Worm (Caenorhabditis elegans) whole organism, L3 larva: ENCODE results near the gene rho-1.

Experiments used
- R02D3.7 ChIP-seq: fragments of 150-350 bp; optimal IDR thresholded peaks from 2 replicates; lab custom pipeline; 2014; ENCODE audit warnings: missing biosample characterization, missing genetic modification characterization
- ZK546.5 ChIP-seq: sonication (generic microtip); optimal IDR thresholded peaks from 2 replicates; lab custom pipeline; 2017; ENCODE audit warnings: missing biosample characterization, missing genetic modification characterization
- aly-2 ChIP-seq: fragments of 150-350 bp; optimal IDR thresholded peaks from 2 replicates; lab custom pipeline; 2014; ENCODE audit warnings: missing biosample characterization, missing genetic modification characterization
- ama-1 ChIP-seq: fragments of 150-350 bp; optimal IDR thresholded peaks from 2 replicates; lab custom pipeline; 2018
- ceh-16 ChIP-seq: sonication (generic microtip); optimal IDR thresholded peaks from 2 replicates; lab custom pipeline; 2017; ENCODE audit warnings: missing biosample characterization, missing genetic modification characterization
- ceh-28 ChIP-seq: fragments of 150-350 bp; optimal IDR thresholded peaks from 2 replicates; lab custom pipeline; 2014; ENCODE audit warnings: missing biosample characterization, missing genetic modification reagents, missing genetic modification characterization
- ceh-82 ChIP-seq: fragments of 150-350 bp; optimal IDR thresholded peaks from 2 replicates; lab custom pipeline; 2014; ENCODE audit warnings: missing biosample characterization, missing genetic modification characterization
- ceh-9 ChIP-seq: sonication (generic microtip); optimal IDR thresholded peaks from 2 replicates; lab custom pipeline; 2018; ENCODE audit warnings: missing biosample characterization, missing genetic modification characterization
- daf-12 ChIP-seq: fragments of 150-350 bp; optimal IDR thresholded peaks from 2 replicates; lab custom pipeline; 2014; ENCODE audit warnings: missing biosample characterization, missing genetic modification reagents, missing genetic modification characterization
- egl-27 ChIP-seq: sonication (generic microtip); optimal IDR thresholded peaks from 4 replicates; lab custom pipeline; 2017; ENCODE audit warnings: missing biosample characterization, missing genetic modification reagents, missing genetic modification characterization
- egl-5 ChIP-seq: fragments of 150-350 bp; optimal IDR thresholded peaks from 2 replicates; lab custom pipeline; 2017; ENCODE audit warnings: missing biosample characterization, missing genetic modification reagents, missing genetic modification characterization, inconsistent platforms
- elt-1 ChIP-seq: fragments of 150-350 bp; optimal IDR thresholded peaks from 2 replicates; lab custom pipeline; 2014; ENCODE audit warnings: missing biosample characterization, missing genetic modification characterization
- elt-2 ChIP-seq: sonication (generic microtip); optimal IDR thresholded peaks from 2 replicates; lab custom pipeline; 2016; ENCODE audit warnings: missing genetic modification reagents, mild to moderate bottlenecking, missing genetic modification characterization, missing compliant biosample characterization
- elt-3 ChIP-seq, 3 experiments: fragments of 150-350 bp in 1 of 3; sonication (generic microtip) in 2 of 3; optimal IDR thresholded peaks; 2 replicates in 2 of 3; 4 replicates in 1 of 3; lab custom pipeline; 2014 to 2017; ENCODE audit warnings: missing biosample characterization in 3 of 3, missing genetic modification characterization in 3 of 3
- eor-1 ChIP-seq, 2 experiments: fragments of 150-350 bp; optimal IDR thresholded peaks; 2 replicates each; lab custom pipeline; 2014 to 2018; ENCODE audit warnings: missing biosample characterization in 2 of 2, missing genetic modification characterization in 2 of 2
- fkh-10 ChIP-seq: sonication (generic microtip); optimal IDR thresholded peaks from 2 replicates; lab custom pipeline; 2017; ENCODE audit warnings: missing biosample characterization, missing genetic modification reagents, missing genetic modification characterization
- fkh-2 ChIP-seq: fragments of 150-350 bp; optimal IDR thresholded peaks from 2 replicates; lab custom pipeline; 2014; ENCODE audit warnings: missing biosample characterization, missing genetic modification reagents, missing genetic modification characterization
- fos-1 ChIP-seq: fragments of 150-350 bp; optimal IDR thresholded peaks from 2 replicates; lab custom pipeline; 2014; ENCODE audit warnings: missing biosample characterization, missing genetic modification characterization
- hmg-11 ChIP-seq: sonication (generic microtip); optimal IDR thresholded peaks from 2 replicates; lab custom pipeline; 2016; ENCODE audit warnings: missing genetic modification characterization, missing compliant biosample characterization
- jun-1 ChIP-seq: fragments of 150-350 bp; optimal IDR thresholded peaks from 2 replicates; lab custom pipeline; 2014; ENCODE audit warnings: missing biosample characterization, missing genetic modification reagents, missing genetic modification characterization
- lin-15B ChIP-seq: fragments of 150-350 bp; optimal IDR thresholded peaks from 2 replicates; lab custom pipeline; 2014; ENCODE audit warnings: missing biosample characterization, missing genetic modification characterization
- lin-39 ChIP-seq: fragments of 150-350 bp; optimal IDR thresholded peaks from 2 replicates; lab custom pipeline; 2018; ENCODE audit warnings: missing biosample characterization, missing genetic modification reagents, missing genetic modification characterization
- lsy-12 ChIP-seq: sonication (generic microtip); optimal IDR thresholded peaks from 2 replicates; lab custom pipeline; 2016; ENCODE audit warnings: mild to moderate bottlenecking, missing genetic modification characterization, missing compliant biosample characterization
- mdl-1 ChIP-seq: fragments of 150-350 bp; optimal IDR thresholded peaks from 2 replicates; lab custom pipeline; 2014; ENCODE audit warnings: missing biosample characterization, missing genetic modification characterization
- mml-1 ChIP-seq: fragments of 150-350 bp; sonication (generic microtip); optimal IDR thresholded peaks from 3 replicates; lab custom pipeline; 2014; ENCODE audit warnings: missing biosample characterization, missing genetic modification characterization
- nfya-1 ChIP-seq: sonication (generic microtip); optimal IDR thresholded peaks from 2 replicates; lab custom pipeline; 2017; ENCODE audit warnings: missing genetic modification characterization, mild to moderate bottlenecking, missing compliant biosample characterization, antibody characterized with exemption, moderate library complexity; ENCODE audit not compliant: insufficient read depth
- nhr-11 ChIP-seq: fragments of 150-350 bp; optimal IDR thresholded peaks from 2 replicates; lab custom pipeline; 2014; ENCODE audit warnings: missing biosample characterization, missing genetic modification characterization
- nhr-12 ChIP-seq: fragments of 150-350 bp; optimal IDR thresholded peaks from 2 replicates; lab custom pipeline; 2014; ENCODE audit warnings: missing biosample characterization, missing genetic modification characterization
- nhr-23 ChIP-seq: fragments of 150-350 bp; optimal IDR thresholded peaks from 2 replicates; lab custom pipeline; 2014; ENCODE audit warnings: missing biosample characterization, missing genetic modification reagents, missing genetic modification characterization
- nhr-237 ChIP-seq: fragments of 150-350 bp; optimal IDR thresholded peaks from 2 replicates; lab custom pipeline; 2014; ENCODE audit warnings: missing biosample characterization, missing genetic modification characterization
- nhr-25 ChIP-seq: sonication (generic microtip); optimal IDR thresholded peaks from 2 replicates; lab custom pipeline; 2017; ENCODE audit warnings: missing biosample characterization, missing genetic modification characterization
- nhr-28 ChIP-seq: fragments of 150-350 bp; optimal IDR thresholded peaks from 2 replicates; lab custom pipeline; 2014; ENCODE audit warnings: missing biosample characterization, missing genetic modification characterization
- nhr-43 ChIP-seq: sonication (generic microtip); optimal IDR thresholded peaks from 2 replicates; lab custom pipeline; 2016; ENCODE audit warnings: mild to moderate bottlenecking, missing genetic modification characterization, missing compliant biosample characterization; ENCODE audit not compliant: poor library complexity, severe bottlenecking
- nhr-67 ChIP-seq: fragments of 150-350 bp; optimal IDR thresholded peaks from 2 replicates; lab custom pipeline; 2014; ENCODE audit warnings: missing biosample characterization, missing genetic modification characterization
- nhr-76 ChIP-seq: fragments of 150-350 bp; sonication (generic microtip); optimal IDR thresholded peaks from 5 replicates; lab custom pipeline; 2014; ENCODE audit warnings: missing biosample characterization, missing genetic modification characterization
- nhr-77 ChIP-seq: fragments of 150-350 bp; optimal IDR thresholded peaks from 2 replicates; lab custom pipeline; 2014; ENCODE audit warnings: missing biosample characterization, missing genetic modification characterization
- pha-4 ChIP-seq: fragments of 150-350 bp; optimal IDR thresholded peaks from 2 replicates; lab custom pipeline; 2014; ENCODE audit warnings: missing biosample characterization, missing genetic modification reagents, missing genetic modification characterization
- pqm-1 ChIP-seq: fragments of 150-350 bp; optimal IDR thresholded peaks from 2 replicates; lab custom pipeline; 2017; ENCODE audit warnings: missing biosample characterization, missing genetic modification characterization, inconsistent platforms
- sea-2 ChIP-seq: fragments of 150-350 bp; sonication (generic microtip); optimal IDR thresholded peaks from 4 replicates; lab custom pipeline; 2014; ENCODE audit warnings: missing biosample characterization, missing genetic modification reagents, missing genetic modification characterization
- skn-1 ChIP-seq: fragments of 150-350 bp; optimal IDR thresholded peaks from 2 replicates; lab custom pipeline; 2014; ENCODE audit warnings: missing biosample characterization, missing genetic modification characterization
- snpc-4 ChIP-seq: fragments of 150-350 bp; optimal IDR thresholded peaks from 2 replicates; lab custom pipeline; 2014; ENCODE audit warnings: missing biosample characterization, missing genetic modification characterization
- tbx-2 ChIP-seq: sonication (generic microtip); optimal IDR thresholded peaks from 2 replicates; lab custom pipeline; 2016; ENCODE audit warnings: mild to moderate bottlenecking, missing genetic modification characterization, missing compliant biosample characterization
- unc-39 ChIP-seq: sonication (generic microtip); optimal IDR thresholded peaks from 4 replicates; lab custom pipeline; 2017; ENCODE audit warnings: missing biosample characterization, missing genetic modification characterization
- unc-62 ChIP-seq: fragments of 150-350 bp; sonication (generic microtip); optimal IDR thresholded peaks from 4 replicates; lab custom pipeline; 2014; ENCODE audit warnings: missing biosample characterization, missing genetic modification reagents, missing genetic modification characterization
- zag-1 ChIP-seq: fragments of 150-350 bp; optimal IDR thresholded peaks from 2 replicates; lab custom pipeline; 2014; ENCODE audit warnings: missing biosample characterization, missing genetic modification characterization
- ztf-11 ChIP-seq: fragments of 150-350 bp; optimal IDR thresholded peaks from 2 replicates; lab custom pipeline; 2014; ENCODE audit warnings: missing biosample characterization, missing genetic modification characterization
- ztf-4 ChIP-seq: fragments of 150-350 bp; optimal IDR thresholded peaks from 2 replicates; lab custom pipeline; 2014; ENCODE audit warnings: missing biosample characterization, missing genetic modification characterization

rho-1 gene

ce11 chrIV:16492327-16492726, 3.5 kb upstream of the rho-1 start (continued):
- peak; percentile 24 for TF ChIP-seq lsy-12 (tag; lab: Kevin White, UChicago)
- TF ChIP-seq, all 47 proteins: peak for 30

ce11 chrIV:16491411-16492036, 2.7 kb upstream of the rho-1 start:
- peak; percentile 31 for TF ChIP-seq sea-2 (GFP tag; lab: Kevin White, UChicago)
- TF ChIP-seq daf-12 (tag; lab: Kevin White, UChicago), result no peak
- no peak for TF ChIP-seq mml-1 (tag; lab: Kevin White, UChicago)
- no peak for TF ChIP-seq nhr-237 (tag; lab: Kevin White, UChicago)
- TF ChIP-seq eor-1 (tag; optimal IDR thresholded peaks at IDR 0.05; lab: Kevin White, UChicago), result no peak
- peak; percentile 54 for TF ChIP-seq pha-4 (tag; lab: Kevin White, UChicago)
- peak; percentile 5 for TF ChIP-seq elt-1 (tag; lab: Kevin White, UChicago)
- TF ChIP-seq fkh-2, result no peak
- no peak for TF ChIP-seq nhr-12 (tag; lab: Kevin White, UChicago)
- TF ChIP-seq zag-1 (tag; lab: Kevin White, UChicago), result no peak
- TF ChIP-seq egl-5 (tag; lab: Kevin White, UChicago), result no peak
- no peak for TF ChIP-seq elt-3 (tag; optimal IDR thresholded peaks at IDR 0.05; lab: Kevin White, UChicago)
- TF ChIP-seq ZK546.5 (tag; lab: Kevin White, UChicago), result no peak
- TF ChIP-seq ceh-9, result no peak
- TF ChIP-seq pqm-1 (tag; lab: Kevin White, UChicago), result peak; percentile 31
- TF ChIP-seq egl-27 (tag; lab: Kevin White, UChicago), result no peak
- peak; percentile 66 for TF ChIP-seq elt-2 (tag; lab: Kevin White, UChicago)
- no peak for TF ChIP-seq mdl-1 (tag; lab: Kevin White, UChicago)
- TF ChIP-seq ama-1, result peak; percentile 70
- no peak for TF ChIP-seq unc-39
- TF ChIP-seq skn-1 (tag; lab: Kevin White, UChicago), result peak; percentile 5
- TF ChIP-seq R02D3.7, result no peak
- peak; percentile 21 for TF ChIP-seq tbx-2 (tag; lab: Kevin White, UChicago)
- peak; percentile 3 for TF ChIP-seq snpc-4
- TF ChIP-seq unc-62 (GFP tag; lab: Kevin White, UChicago), result peak; percentile 63
- no peak for TF ChIP-seq nhr-28 (tag; lab: Kevin White, UChicago)
- no peak for TF ChIP-seq fos-1 (tag; lab: Kevin White, UChicago)
- no peak for TF ChIP-seq ceh-82 (tag; lab: Kevin White, UChicago)
- peak; percentile 61 for TF ChIP-seq lin-15B (tag; lab: Kevin White, UChicago)
- TF ChIP-seq hmg-11 (tag; lab: Kevin White, UChicago), result peak; percentile 88
- no peak for TF ChIP-seq ztf-11
- no peak for TF ChIP-seq fkh-10 (GFP tag; lab: Kevin White, UChicago)
- TF ChIP-seq ceh-16 (tag; lab: Kevin White, UChicago), result no peak
- no peak for TF ChIP-seq nhr-67 (tag; lab: Kevin White, UChicago)
- peak; percentile 71 for TF ChIP-seq lin-39
- peak; percentile 75 for TF ChIP-seq nhr-11 (tag; lab: Kevin White, UChicago)
- peak; percentile 32 for TF ChIP-seq nhr-43
- TF ChIP-seq nhr-25 (tag; lab: Kevin White, UChicago), result no peak
- peak; percentile 56 for TF ChIP-seq lsy-12 (tag; lab: Kevin White, UChicago)
- TF ChIP-seq nhr-76, result no peak
- peak; percentile 5 for TF ChIP-seq ceh-28
- TF ChIP-seq nfya-1, result peak; percentile 65
- no peak for TF ChIP-seq aly-2 (tag; lab: Kevin White, UChicago)
- TF ChIP-seq nhr-77 (tag; lab: Kevin White, UChicago), result no peak
- TF ChIP-seq jun-1 (tag; lab: Kevin White, UChicago), result peak; percentile 65
- no peak for TF ChIP-seq nhr-23 (tag; lab: Kevin White, UChicago)
- TF ChIP-seq ztf-4 (tag; lab: Kevin White, UChicago), result no peak
